Fruit fly (Drosophila melanogaster): ENCODE measurements around the gene ko.

dm6 chr3L:21145841-21146395, 15.0 kb upstream of the ko start:
- TF ChIP-seq CG8159 (tag; optimal IDR thresholded peaks at IDR 0.05): no peak
- TF ChIP-seq fd96Ca (GFP tag; IDR thresholded peaks at IDR 0.05): no peak
- TF ChIP-seq rn (GFP tag; IDR thresholded peaks at IDR 0.05): no peak
- no peak for TF ChIP-seq CG8301 (tag; optimal IDR thresholded peaks at IDR 0.05)
- TF ChIP-seq D1 (tag; optimal IDR thresholded peaks at IDR 0.05): no peak
- no peak for TF ChIP-seq CG10348 (GFP tag; IDR thresholded peaks at IDR 0.05)
- no peak for TF ChIP-seq Pif1A (GFP tag; optimal IDR thresholded peaks at IDR 0.05)
- TF ChIP-seq gl (tag; optimal IDR thresholded peaks at IDR 0.05): no peak
- no peak for TF ChIP-seq Snoo (tag; optimal IDR thresholded peaks at IDR 0.05)
